Fruit fly (Drosophila melanogaster): Measurements from ENCODE around the gene IPIP.

- TF ChIP-seq Six4 (GFP tag; optimal IDR thresholded peaks at IDR 0.05) (no peak), CrebB (tag; optimal IDR thresholded peaks at IDR 0.05) (no peak), nom (GFP tag; optimal IDR thresholded peaks at IDR 0.05) (no peak), sens (GFP tag) (no peak), knrl (GFP tag; IDR thresholded peaks at IDR 0.05; ENCODE audit: partially characterized antibody) (no peak), CG12391 (tag; optimal IDR thresholded peaks at IDR 0.05) (no peak), Xrp1 (GFP tag; IDR thresholded peaks at IDR 0.05) (no peak), Hr3 (GFP tag; optimal IDR thresholded peaks at IDR 0.05) (no peak), Bgb (GFP tag; IDR thresholded peaks at IDR 0.05; ENCODE audit: partially characterized antibody) (no peak), CG17385 (GFP tag; optimal IDR thresholded peaks at IDR 0.05) (no peak), tll (GFP tag; optimal IDR thresholded peaks at IDR 0.05) (no peak)
Measured at dm6 chr2L:6080329-6080728, 32.5 kb downstream of the IPIP start.
